Worm (Caenorhabditis elegans) whole organism, midembryonic: ENCODE measurements around the gene srr-1.

Experiments used
- cog-1 ChIP-seq: sonication (generic microtip); optimal IDR thresholded peaks from 2 replicates; lab custom pipeline; 2016; ENCODE audit warnings: missing genetic modification characterization, missing compliant biosample characterization
- flt-1 ChIP-seq: fragments of 200-800 bp; sonication (Bioruptor generic); IDR thresholded peaks from 2 replicates; pipeline ENCODE4 v1.3.6; 2022; ENCODE audit warnings: missing genetic modification characterization, missing compliant biosample characterization
- klf-2 ChIP-seq: fragments of 200-800 bp; sonication (Bioruptor generic); conservative IDR thresholded peaks from 2 replicates; pipeline ENCODE4 v1.3.6; 2022; ENCODE audit warnings: missing genetic modification reagents, missing genetic modification characterization, missing compliant biosample characterization
- med-1 ChIP-seq: sonication (generic microtip); optimal IDR thresholded peaks from 2 replicates; lab custom pipeline; 2017; ENCODE audit warnings: missing genetic modification characterization, mild to moderate bottlenecking, missing compliant biosample characterization, antibody characterized with exemption, missing genetic modification reagents; ENCODE audit not compliant: insufficient read depth
- ref-1 ChIP-seq: fragments of 200-800 bp; sonication (Bioruptor generic); conservative IDR thresholded peaks from 2 replicates; pipeline ENCODE4 v1.3.6; 2022; ENCODE audit warnings: missing genetic modification reagents, missing genetic modification characterization, missing compliant biosample characterization
- tab-1 ChIP-seq: fragments of 200-800 bp; sonication (Bioruptor generic); IDR thresholded peaks from 2 replicates; pipeline ENCODE4 v1.3.6; 2022; ENCODE audit warnings: missing genetic modification characterization, missing compliant biosample characterization
- ztf-29 ChIP-seq: fragments of 200-800 bp; sonication (Bioruptor generic); IDR thresholded peaks from 2 replicates; pipeline ENCODE4 v1.3.6; 2022; ENCODE audit warnings: missing genetic modification reagents, missing genetic modification characterization, missing compliant biosample characterization

ce11 chrV:13063402-13063801 lies 9.9 kb upstream of the srr-1 start:
- TF ChIP-seq ztf-29 (GFP tag; lab: Robert Waterston, UW) (no peak), ref-1 (GFP tag; lab: Robert Waterston, UW) (no peak), klf-2 (GFP tag; lab: Robert Waterston, UW) (no peak), flt-1 (no peak), cog-1 (no peak), med-1 (GFP tag; lab: Kevin White, UChicago) (no peak), tab-1 (GFP tag; lab: Robert Waterston, UW) (no peak)
